Worm (Caenorhabditis elegans) whole organism, early embryonic: ENCODE measurements around the gene athp-1.

Source experiments
- B0310.2 ChIP-seq: sonication (generic microtip); optimal IDR thresholded peaks from 2 replicates; lab custom pipeline; 2016; ENCODE audit warnings: mild to moderate bottlenecking, missing genetic modification characterization, missing compliant biosample characterization
- F13C5.2 ChIP-seq: sonication (generic microtip); optimal IDR thresholded peaks from 2 replicates; lab custom pipeline; 2017; ENCODE audit warnings: mild to moderate bottlenecking, missing genetic modification characterization, inconsistent platforms, missing compliant biosample characterization
- aly-1 ChIP-seq: sonication (generic microtip); optimal IDR thresholded peaks from 2 replicates; lab custom pipeline; 2016; ENCODE audit warnings: missing genetic modification characterization, missing compliant biosample characterization
- ama-1 ChIP-seq: fragments of 150-350 bp; optimal IDR thresholded peaks from 2 replicates; lab custom pipeline; 2014
- ceh-13 ChIP-seq: fragments of 200-800 bp; sonication (Bioruptor generic); optimal IDR thresholded peaks from 2 replicates; lab custom pipeline; 2018; ENCODE audit warnings: mild to moderate bottlenecking, missing genetic modification characterization, missing compliant biosample characterization
- ceh-36 ChIP-seq: sonication (generic microtip); optimal IDR thresholded peaks from 2 replicates; lab custom pipeline; 2016; ENCODE audit warnings: missing genetic modification characterization, inconsistent platforms, missing compliant biosample characterization
- ets-7 ChIP-seq: sonication (generic microtip); optimal IDR thresholded peaks from 2 replicates; lab custom pipeline; 2016; ENCODE audit warnings: missing genotype, missing genetic modification characterization, missing compliant biosample characterization
- flt-1 ChIP-seq: fragments of 200-800 bp; sonication (Bioruptor generic); IDR thresholded peaks from 2 replicates; pipeline ENCODE4 v1.3.6; 2022; ENCODE audit warnings: missing genetic modification characterization, missing compliant biosample characterization
- hmbx-1 ChIP-seq: sonication (generic microtip); optimal IDR thresholded peaks from 2 replicates; lab custom pipeline; 2016; ENCODE audit warnings: mild to moderate bottlenecking, missing genetic modification characterization, missing compliant biosample characterization
- hmg-4 ChIP-seq: fragments of 200-800 bp; sonication (Bioruptor generic); optimal IDR thresholded peaks from 2 replicates; lab custom pipeline; 2018; ENCODE audit warnings: mild to moderate bottlenecking, missing genetic modification characterization, missing compliant biosample characterization
- hnd-1 ChIP-seq: sonication (generic microtip); optimal IDR thresholded peaks from 2 replicates; lab custom pipeline; 2016; ENCODE audit warnings: missing genetic modification characterization, missing compliant biosample characterization
- pes-1 ChIP-seq: fragments of 200-800 bp; sonication (Bioruptor generic); IDR thresholded peaks from 2 replicates; pipeline ENCODE4 v1.3.6; 2022; ENCODE audit warnings: missing genetic modification reagents, missing genetic modification characterization, missing compliant biosample characterization
- scrt-1 ChIP-seq: fragments of 200-800 bp; sonication (Bioruptor generic); IDR thresholded peaks from 2 replicates; pipeline ENCODE4 v1.3.6; 2022; ENCODE audit warnings: missing genetic modification characterization, missing compliant biosample characterization
- sea-1 ChIP-seq: fragments of 200-800 bp; sonication (Bioruptor generic); conservative IDR thresholded peaks from 2 replicates; pipeline ENCODE4 v1.3.6; 2022; ENCODE audit warnings: missing genetic modification characterization, missing compliant biosample characterization
- tbx-11 ChIP-seq: fragments of 200-800 bp; sonication (Bioruptor generic); IDR thresholded peaks from 2 replicates; pipeline ENCODE4 v1.3.6; 2022; ENCODE audit warnings: missing genetic modification characterization, missing compliant biosample characterization
- tbx-37 ChIP-seq: fragments of 200-800 bp; sonication (Bioruptor generic); conservative IDR thresholded peaks from 2 replicates; pipeline ENCODE4 v1.3.6; 2022; ENCODE audit warnings: missing genetic modification reagents, missing genetic modification characterization, missing compliant biosample characterization
- tra-4 ChIP-seq: sonication (generic microtip); optimal IDR thresholded peaks from 2 replicates; lab custom pipeline; 2017; ENCODE audit warnings: missing genetic modification characterization, missing compliant biosample characterization

The athp-1 gene

DNA sequence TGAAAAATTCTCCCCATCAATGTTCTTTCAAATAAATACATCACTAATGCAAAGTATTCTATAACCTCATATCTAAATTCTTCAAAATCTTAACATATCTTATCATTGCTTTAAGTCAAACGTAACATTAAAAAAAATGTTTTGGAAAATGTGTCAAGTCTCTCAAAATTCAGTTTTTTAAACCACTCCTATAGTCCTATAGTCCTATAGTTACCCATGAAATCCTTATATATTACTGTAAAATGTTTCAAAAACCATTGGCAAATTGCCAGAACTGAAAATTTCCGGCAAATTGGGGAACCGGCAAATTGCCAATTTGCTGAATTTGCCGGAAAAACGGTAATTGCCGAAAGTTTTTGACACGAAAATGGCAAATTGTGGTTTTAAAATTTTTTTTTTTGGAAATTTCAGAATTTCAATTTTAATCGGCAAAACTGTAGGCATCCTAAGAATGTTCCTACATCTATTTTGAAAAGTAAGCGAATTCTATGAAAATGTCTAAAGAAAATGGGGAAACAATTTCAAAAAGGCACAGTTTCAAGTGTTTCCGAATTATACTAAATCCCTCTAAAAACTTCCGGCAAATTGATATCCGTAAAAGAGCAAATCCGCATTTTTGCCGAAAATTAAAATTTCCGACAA is 22.9 kb downstream of the athp-1 start:
- TF ChIP-seq hmg-4 (GFP tag; lab: Kevin White, UChicago) (no peak), tbx-37 (no peak), ets-7 (no peak), tra-4 (no peak), tbx-11 (no peak), B0310.2 (tag; lab: Kevin White, UChicago) (no peak), hnd-1 (tag; lab: Kevin White, UChicago) (no peak), aly-1 (tag; lab: Kevin White, UChicago) (no peak), ama-1 (lab: Kevin White, UChicago) (no peak)

DNA sequence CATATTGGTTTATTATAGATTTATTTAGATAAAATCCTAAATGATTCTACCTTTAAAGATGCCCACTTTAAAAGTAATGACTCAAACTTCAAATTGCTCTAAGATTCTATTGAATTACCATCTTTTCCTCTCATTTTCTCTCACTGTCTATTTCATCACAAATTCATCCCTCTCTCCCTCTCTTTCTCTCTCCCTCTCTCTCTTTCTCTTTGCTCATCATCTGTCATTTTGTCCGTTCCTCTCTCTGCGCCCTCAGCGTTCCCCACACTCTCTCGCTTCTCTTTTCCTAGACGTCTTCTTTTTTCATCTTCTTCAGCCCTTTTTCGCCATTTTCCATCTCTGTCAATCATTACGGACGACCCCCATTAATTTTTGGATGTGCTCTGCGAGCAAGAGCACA is 23.5 kb downstream of the athp-1 start:
- TF ChIP-seq pes-1 (no peak), sea-1 (no peak), hnd-1 (tag; lab: Kevin White, UChicago) (no peak), tra-4 (no peak), ets-7 (no peak), hmg-4 (GFP tag; lab: Kevin White, UChicago) (no peak), ama-1 (lab: Kevin White, UChicago) (no peak), aly-1 (tag; lab: Kevin White, UChicago) (no peak), tbx-37 (no peak)

DNA sequence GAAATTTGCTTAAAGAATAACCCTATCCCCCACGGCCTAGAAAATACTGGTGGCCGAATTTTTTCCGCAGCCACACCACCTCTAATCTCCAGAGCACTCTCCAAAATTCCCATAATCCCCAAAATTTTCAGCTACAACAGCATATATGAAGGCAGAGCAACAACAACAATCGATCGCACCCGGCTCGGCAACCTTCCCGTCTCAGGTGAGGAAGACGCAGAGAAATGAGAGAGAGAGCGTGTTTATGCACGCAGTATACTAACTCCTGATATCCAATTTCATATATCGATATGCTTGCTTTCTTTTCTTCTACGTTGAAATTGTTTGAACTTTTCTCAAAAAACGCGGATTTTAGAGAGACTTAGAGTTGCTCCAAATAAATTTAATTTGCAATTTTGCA is 24.8 kb downstream of the athp-1 start:
- TF ChIP-seq ceh-36 (tag; lab: Kevin White, UChicago) (peak; percentile 30), aly-1 (tag; lab: Kevin White, UChicago) (no peak)

DNA sequence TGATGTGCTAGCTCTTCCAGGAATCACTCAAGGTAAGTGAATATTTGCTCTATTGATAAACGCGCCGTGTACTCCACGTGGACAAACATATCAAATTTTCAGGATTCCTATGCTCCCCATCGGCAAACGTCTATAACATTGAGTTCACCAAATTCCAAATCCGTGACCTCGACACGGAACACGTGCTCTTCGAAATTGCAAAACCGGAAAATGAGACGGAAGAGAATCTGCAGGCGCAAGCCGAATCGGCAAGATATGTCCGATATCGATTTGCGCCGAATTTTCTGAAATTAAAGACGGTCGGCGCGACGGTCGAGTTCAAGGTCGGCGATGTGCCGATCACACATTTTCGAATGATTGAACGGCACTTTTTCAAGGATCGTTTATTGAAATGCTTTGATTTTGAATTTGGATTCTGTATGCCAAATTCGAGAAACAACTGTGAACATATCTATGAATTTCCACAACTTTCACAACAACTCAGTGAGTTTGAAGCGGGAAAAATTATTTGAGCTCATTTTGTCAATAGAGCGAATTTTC is 26.2 kb downstream of the athp-1 start:
- TF ChIP-seq ets-7 (no peak), scrt-1 (peak; percentile 74), aly-1 (tag; lab: Kevin White, UChicago) (no peak), hnd-1 (tag; lab: Kevin White, UChicago) (no peak), ceh-36 (tag; lab: Kevin White, UChicago) (no peak), flt-1 (GFP tag; lab: Robert Waterston, UW) (no peak), tbx-11 (no peak)

DNA sequence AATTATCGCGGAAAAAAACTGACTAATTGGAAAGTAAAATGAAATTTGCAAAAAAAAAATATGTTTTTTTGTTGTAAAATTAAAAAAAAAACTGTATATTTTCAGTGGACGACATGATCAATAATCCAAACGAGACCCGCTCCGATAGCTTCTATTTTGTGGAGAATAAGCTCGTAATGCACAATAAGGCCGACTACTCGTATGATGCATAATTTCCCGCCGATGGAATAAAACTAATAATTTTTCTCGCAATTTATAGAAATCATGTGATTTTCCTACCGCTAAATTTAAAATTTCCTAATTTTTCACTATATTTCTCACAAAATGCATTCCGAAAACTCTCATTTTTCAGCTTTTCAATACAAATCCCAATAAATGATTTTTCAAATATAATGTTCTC is 27.0 kb downstream of the athp-1 start:
- TF ChIP-seq B0310.2 (tag; lab: Kevin White, UChicago): no peak
- no peak for TF ChIP-seq ama-1 (lab: Kevin White, UChicago)
- peak; percentile 71; the same call in 1 of the 2 replicates for TF ChIP-seq scrt-1

DNA sequence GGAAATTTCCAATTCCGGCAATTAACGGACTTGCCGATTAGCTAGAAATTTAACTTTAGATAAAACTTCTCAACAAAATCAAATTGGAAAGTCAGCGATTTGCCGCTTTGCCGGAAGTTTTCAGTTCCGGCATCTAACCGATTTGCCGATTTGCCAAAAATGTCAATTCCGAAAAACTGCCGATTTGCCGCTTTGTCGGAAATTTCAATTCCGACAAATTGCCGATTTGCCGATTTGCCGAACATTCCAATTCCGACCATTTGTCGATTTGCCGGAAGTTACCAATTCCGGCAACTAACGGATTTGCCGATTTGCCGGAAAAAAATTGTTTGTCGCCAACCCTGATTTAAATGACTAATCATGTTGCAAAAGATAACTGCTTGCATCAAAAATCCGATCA is 27.6 kb downstream of the athp-1 start:
- no peak for TF ChIP-seq aly-1 (tag; lab: Kevin White, UChicago)
- no peak for TF ChIP-seq ets-7
- TF ChIP-seq ceh-13 (GFP tag; lab: Kevin White, UChicago): no peak
- TF ChIP-seq ceh-36 (tag; lab: Kevin White, UChicago): no peak
- no peak for TF ChIP-seq sea-1
- TF ChIP-seq F13C5.2 (tag; lab: Kevin White, UChicago): no peak

DNA sequence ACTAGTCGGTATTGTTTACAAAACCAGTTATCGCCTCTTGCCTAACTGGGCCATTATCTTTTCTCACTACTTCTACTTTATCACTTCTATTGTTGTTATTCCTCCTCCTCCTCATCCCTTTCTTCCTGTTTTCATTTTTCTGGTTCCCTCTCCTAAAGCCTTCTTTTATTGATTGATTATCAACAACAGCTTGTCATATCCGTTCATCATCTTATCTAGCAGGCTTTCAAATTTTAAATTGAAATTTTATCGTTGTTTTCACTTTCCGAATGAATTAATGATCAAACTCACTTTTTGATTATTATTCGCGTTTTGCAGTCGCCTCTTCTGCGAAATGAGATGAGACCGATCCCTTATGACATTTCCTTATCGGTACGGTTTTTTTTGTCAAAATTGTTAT is 29.6 kb downstream of the athp-1 start, which contains the start of gene cut-6:
cut-6 (plus strand) TSS at position 301 of the 400 bp plus-strand sequence.
- TF ChIP-seq hmg-4 (GFP tag; lab: Kevin White, UChicago): no peak
- TF ChIP-seq ama-1 (lab: Kevin White, UChicago): no peak
- TF ChIP-seq F13C5.2 (tag; lab: Kevin White, UChicago): no peak
- no peak for TF ChIP-seq ceh-36 (tag; lab: Kevin White, UChicago)
- no peak for TF ChIP-seq scrt-1

DNA sequence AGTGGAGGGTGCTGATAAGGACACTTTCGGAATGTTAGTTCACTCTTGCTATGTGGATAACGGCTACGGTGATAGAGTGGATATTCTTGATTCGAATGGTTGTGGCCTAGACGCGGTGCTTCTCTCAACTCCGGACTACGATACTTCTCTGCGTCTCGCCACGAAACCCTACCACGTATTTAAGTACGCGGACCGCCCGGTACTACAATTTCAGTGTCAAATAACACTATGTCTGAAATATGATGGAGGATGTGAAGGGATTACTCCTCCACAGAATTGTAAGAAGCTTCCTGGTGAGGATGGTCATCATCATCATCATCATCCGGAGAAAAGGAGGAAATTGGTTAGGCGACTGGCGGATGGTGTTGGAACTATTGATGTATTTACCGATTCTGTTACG is 33.4 kb downstream of the athp-1 start:
- TF ChIP-seq sea-1 (no peak), pes-1 (no peak), F13C5.2 (tag; lab: Kevin White, UChicago) (no peak), hmg-4 (GFP tag; lab: Kevin White, UChicago) (no peak), tra-4 (no peak), tbx-11 (no peak), scrt-1 (no peak), ama-1 (lab: Kevin White, UChicago) (no peak), ets-7 (no peak), B0310.2 (tag; lab: Kevin White, UChicago) (no peak), ceh-13 (GFP tag; lab: Kevin White, UChicago) (no peak), hnd-1 (tag; lab: Kevin White, UChicago) (no peak), hmbx-1 (no peak), aly-1 (tag; lab: Kevin White, UChicago) (no peak), ceh-36 (tag; lab: Kevin White, UChicago) (no peak), tbx-37 (no peak), flt-1 (GFP tag; lab: Robert Waterston, UW) (no peak)

DNA sequence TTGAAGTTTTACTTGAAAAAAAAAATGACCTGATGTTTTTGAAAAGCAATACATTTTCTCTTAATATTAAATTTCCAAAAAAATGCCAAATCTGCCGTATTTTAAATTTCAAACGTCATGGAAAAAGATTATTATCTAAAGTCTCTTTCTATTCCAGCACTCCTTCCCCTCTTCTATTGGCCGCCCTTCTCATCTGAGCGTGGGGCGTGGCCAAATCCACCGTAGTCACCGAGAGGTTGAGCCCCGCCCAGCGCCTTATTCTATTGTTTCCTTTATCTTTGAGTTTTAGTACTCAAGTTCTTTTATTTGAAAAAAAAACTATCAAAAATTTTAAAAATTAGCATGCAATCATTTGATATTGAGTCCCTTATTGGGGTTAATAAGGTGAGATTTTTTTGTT is 38.5 kb downstream of the athp-1 start, which contains the start of gene vab-7:
vab-7 (plus strand) TSS at position 301 of the 400 bp plus-strand sequence.
- no peak for TF ChIP-seq hmbx-1
